Fruit fly (Drosophila melanogaster): ENCODE measurements around the gene edin.

Gene edin

dm6 chr3L:17506005-17506760, 11.5 kb downstream of the edin start (continued):
- TF ChIP-seq CG6276 (GFP tag; optimal IDR thresholded peaks at IDR 0.05), result no peak
- no peak for TF ChIP-seq Blimp-1 (GFP tag; optimal IDR thresholded peaks at IDR 0.05)
- peak; percentile 71 for TF ChIP-seq esn (GFP tag; optimal IDR thresholded peaks at IDR 0.05)
- TF ChIP-seq CG8319 (GFP tag; optimal IDR thresholded peaks at IDR 0.05), result peak; percentile 41
- TF ChIP-seq eg (GFP tag; IDR thresholded peaks at IDR 0.05), result 0 out of 3 replicates have a peak, but pooled peaks have one; percentile 24
- TF ChIP-seq ss (GFP tag; optimal IDR thresholded peaks at IDR 0.05), result no peak
- peak; percentile 43 for TF ChIP-seq cyc (GFP tag; optimal IDR thresholded peaks at IDR 0.05)
- peak; percentile 41 for TF ChIP-seq Eip75B (GFP tag; optimal IDR thresholded peaks at IDR 0.05)

dm6 chr3L:17506830-17507229, 12.2 kb downstream of the edin start:
- TF ChIP-seq CG3919 (GFP tag; optimal IDR thresholded peaks at IDR 0.05) (no peak), Sox15 (GFP tag; optimal IDR thresholded peaks at IDR 0.05) (no peak), ss (GFP tag; optimal IDR thresholded peaks at IDR 0.05) (no peak), net (GFP tag; optimal IDR thresholded peaks at IDR 0.05) (no peak), Hr38 (GFP tag; optimal IDR thresholded peaks at IDR 0.05) (no peak), vri (GFP tag; optimal IDR thresholded peaks at IDR 0.05) (peak; percentile 31), CG6163 (GFP tag; IDR thresholded peaks at IDR 0.05) (0 out of 3 replicates have a peak, but pooled peaks have one; percentile 13), CG16779 (tag; optimal IDR thresholded peaks at IDR 0.05) (no peak), CG4318 (GFP tag; optimal IDR thresholded peaks at IDR 0.05) (no peak), CG7368 (GFP tag; optimal IDR thresholded peaks at IDR 0.05) (no peak), CG32006 (GFP tag; optimal IDR thresholded peaks at IDR 0.05) (peak; percentile 58), Ets96B (tag; optimal IDR thresholded peaks at IDR 0.05) (peak; percentile 11), fkh (GFP tag; optimal IDR thresholded peaks at IDR 0.05) (no peak), lz (GFP tag; optimal IDR thresholded peaks at IDR 0.05) (peak; percentile 16), CG11762 (GFP tag; optimal IDR thresholded peaks at IDR 0.05; ENCODE audit: insufficient read depth) (peak; percentile 3), Met (GFP tag; optimal IDR thresholded peaks at IDR 0.05) (no peak), CG11294 (GFP tag; IDR thresholded peaks at IDR 0.05) (no peak), Eip78C (GFP tag) (peak; percentile 68), fd85E (GFP tag; optimal IDR thresholded peaks at IDR 0.05) (no peak), CG8119 (GFP tag; IDR thresholded peaks at IDR 0.05) (0 out of 3 replicates have a peak, but pooled peaks have one; percentile 23), CG3032 (tag; optimal IDR thresholded peaks at IDR 0.05) (no peak), Sox14 (GFP tag; optimal IDR thresholded peaks at IDR 0.05) (peak; percentile 2), Eip93F (GFP tag; optimal IDR thresholded peaks at IDR 0.05) (no peak), Hr4 (GFP tag; optimal IDR thresholded peaks at IDR 0.05) (peak; percentile 27), pdm3 (GFP tag; optimal IDR thresholded peaks at IDR 0.05) (peak; percentile 13), Gug (GFP tag; IDR thresholded peaks at IDR 0.05) (0 out of 2 replicates have a peak, but pooled peaks have one; percentile 15), spab (GFP tag; optimal IDR thresholded peaks at IDR 0.05) (no peak), Hr39 (GFP tag; optimal IDR thresholded peaks at IDR 0.05) (peak; percentile 24), CG31627 (GFP tag; optimal IDR thresholded peaks at IDR 0.05) (peak; percentile 11), Sox102F (GFP tag; optimal IDR thresholded peaks at IDR 0.05) (no peak), acj6 (GFP tag; optimal IDR thresholded peaks at IDR 0.05) (peak; percentile 3), Smox (GFP tag; optimal IDR thresholded peaks at IDR 0.05) (peak; percentile 22), CG8319 (GFP tag; optimal IDR thresholded peaks at IDR 0.05) (no peak), achi (GFP tag; optimal IDR thresholded peaks at IDR 0.05) (no peak), svp (GFP tag) (peak; percentile 50), CG6276 (GFP tag; optimal IDR thresholded peaks at IDR 0.05) (no peak), topi (GFP tag; optimal IDR thresholded peaks at IDR 0.05) (peak; percentile 4)
